Fruit fly (Drosophila melanogaster) whole organism, adult: Measurements from ENCODE around the gene Ent3.

Experiments
- CG12768 ChIP-seq: fragments of 200-800 bp; sonication (Bioruptor generic); optimal IDR thresholded peaks from 2 replicates; lab custom pipeline; 2017; ENCODE audit warnings: missing biosample characterization, missing genetic modification characterization, mild to moderate bottlenecking, moderate library complexity, missing genetic modification reagents
- CG33017 ChIP-seq: fragments of 200-800 bp; sonication (Bioruptor generic); optimal IDR thresholded peaks from 2 replicates; lab custom pipeline; 2018; ENCODE audit warnings: missing biosample characterization, mild to moderate bottlenecking, missing genetic modification characterization, moderate library complexity
- CG7045 ChIP-seq: fragments of 200-800 bp; sonication (Bioruptor generic); optimal IDR thresholded peaks from 2 replicates; lab custom pipeline; 2017; ENCODE audit warnings: missing biosample characterization, mild to moderate bottlenecking, missing genetic modification characterization
- Clk ChIP-seq: fragments of 200-800 bp; sonication (Bioruptor generic); optimal IDR thresholded peaks from 2 replicates; lab custom pipeline; 2017; ENCODE audit warnings: missing biosample characterization, missing genetic modification characterization
- Crg-1 ChIP-seq: fragments of 200-800 bp; sonication (Bioruptor generic); optimal IDR thresholded peaks from 2 replicates; lab custom pipeline; 2016; ENCODE audit warnings: missing biosample characterization, missing genetic modification characterization
- Hr96 ChIP-seq: fragments of 200-800 bp; sonication (Bioruptor generic); optimal IDR thresholded peaks from 2 replicates; lab custom pipeline; 2016; ENCODE audit warnings: missing biosample characterization, missing genetic modification characterization
- Mnt ChIP-seq: fragments of 200-800 bp; sonication (Bioruptor generic); optimal IDR thresholded peaks from 2 replicates; lab custom pipeline; 2016; ENCODE audit warnings: missing biosample characterization, mild to moderate bottlenecking, missing genetic modification characterization
- bab1 ChIP-seq: fragments of 200-800 bp; sonication (Bioruptor generic); optimal IDR thresholded peaks from 3 replicates; lab custom pipeline; 2019; ENCODE audit warnings: missing biosample characterization, mild to moderate bottlenecking, missing genetic modification characterization, moderate library complexity
- cic ChIP-seq: fragments of 200-800 bp; sonication (Bioruptor generic); optimal IDR thresholded peaks from 2 replicates; lab custom pipeline; 2017; ENCODE audit warnings: missing biosample characterization, mild to moderate bottlenecking, missing genetic modification characterization, moderate library complexity
- kay ChIP-seq: fragments of 200-800 bp; sonication (Bioruptor generic); peaks from one replicate; lab custom pipeline; 2016; ENCODE audit warnings: missing biosample characterization, missing genetic modification characterization, borderline replicate concordance
- tj ChIP-seq: fragments of 200-800 bp; sonication (Bioruptor generic); optimal IDR thresholded peaks from 3 replicates; lab custom pipeline; 2017; ENCODE audit warnings: missing biosample characterization, mild to moderate bottlenecking, missing genetic modification characterization, moderate library complexity
- toe ChIP-seq: fragments of 200-800 bp; sonication (Bioruptor generic); optimal IDR thresholded peaks from 2 replicates; lab custom pipeline; 2016; ENCODE audit warnings: missing biosample characterization, missing genetic modification characterization

DNA sequence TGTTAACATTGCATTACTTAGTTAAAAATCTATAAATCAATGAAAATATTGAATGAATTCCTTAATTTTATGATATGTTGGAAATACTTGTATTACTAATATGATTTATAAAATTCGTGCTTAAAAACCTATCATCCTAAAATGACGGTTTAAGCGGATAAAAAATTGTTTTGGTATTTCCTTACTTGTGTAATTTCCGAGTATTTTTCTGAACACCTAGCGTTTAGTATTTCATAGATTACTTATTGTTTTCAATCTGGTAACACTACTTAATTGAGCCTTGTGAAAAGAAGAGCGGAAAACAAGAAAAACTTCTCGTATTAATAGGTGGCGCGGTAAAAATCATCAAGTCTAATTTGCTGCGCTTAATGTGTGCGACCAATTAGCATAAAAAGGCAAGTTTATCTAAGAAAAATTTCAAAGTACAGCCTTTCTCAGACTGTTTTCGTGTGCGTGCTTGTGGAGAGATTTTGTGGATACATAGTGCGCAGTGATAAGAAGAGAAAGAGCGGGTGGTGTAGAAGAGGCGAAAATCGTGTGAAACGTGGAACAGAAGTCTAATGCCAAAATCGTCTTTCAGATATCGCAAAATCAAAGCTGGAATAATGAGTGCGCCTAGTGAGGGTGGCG is 47.7 kb upstream of the Ent3 start, which contains the start of gene Sap130:
- no peak for TF ChIP-seq toe (GFP tag; lab: Kevin White, UChicago)
- TF ChIP-seq Clk (GFP tag; lab: Kevin White, UChicago), result no peak
- no peak for TF ChIP-seq kay (GFP tag; lab: Kevin White, UChicago)
- TF ChIP-seq tj (GFP tag; lab: Kevin White, UChicago), result no peak
- no peak for TF ChIP-seq Mnt
- no peak for TF ChIP-seq CG7045 (GFP tag; lab: Kevin White, UChicago)
- no peak for TF ChIP-seq CG33017 (tag; lab: Kevin White, UChicago)
- no peak for TF ChIP-seq Hr96
- TF ChIP-seq cic (GFP tag; lab: Kevin White, UChicago), result no peak
- TF ChIP-seq Crg-1 (GFP tag; lab: Kevin White, UChicago), result no peak
- no peak for TF ChIP-seq CG12768
- TF ChIP-seq bab1 (GFP tag; lab: Kevin White, UChicago), result no peak
